Worm (Caenorhabditis elegans) whole organism, L2 larva: ENCODE results near the gene F49F1.5.

Source experiments
- ama-1 ChIP-seq: fragments of 150-350 bp; optimal IDR thresholded peaks from 2 replicates; lab custom pipeline; 2018; ENCODE audit warnings: inconsistent platforms
- blmp-1 ChIP-seq: sonication (generic microtip); optimal IDR thresholded peaks from 2 replicates; lab custom pipeline; 2017; ENCODE audit warnings: missing genetic modification characterization, mild to moderate bottlenecking, missing compliant biosample characterization, antibody characterized with exemption, moderate library complexity; ENCODE audit not compliant: insufficient read depth
- gmeb-1 ChIP-seq: fragments of 150-350 bp; optimal IDR thresholded peaks from 2 replicates; lab custom pipeline; 2014; ENCODE audit warnings: missing biosample characterization, missing genetic modification characterization
- lsy-2 ChIP-seq, 2 experiments: fragments of 150-350 bp in 1 of 2; sonication (generic microtip) in 1 of 2; optimal IDR thresholded peaks; 2 replicates each; lab custom pipeline; 2014 to 2017; ENCODE audit warnings: missing biosample characterization in 2 of 2, missing genetic modification characterization in 2 of 2
- nhr-11 ChIP-seq: fragments of 150-350 bp; optimal IDR thresholded peaks from 2 replicates; lab custom pipeline; 2014; ENCODE audit warnings: missing biosample characterization, missing genetic modification characterization
- nhr-129 ChIP-seq: fragments of 150-350 bp; optimal IDR thresholded peaks from 2 replicates; lab custom pipeline; 2014; ENCODE audit warnings: missing biosample characterization, missing genetic modification characterization
- nhr-23 ChIP-seq: fragments of 150-350 bp; optimal IDR thresholded peaks from 2 replicates; lab custom pipeline; 2014; ENCODE audit warnings: missing biosample characterization, missing genetic modification reagents, missing genetic modification characterization
- nhr-237 ChIP-seq: fragments of 150-350 bp; optimal IDR thresholded peaks from 2 replicates; lab custom pipeline; 2014; ENCODE audit warnings: missing biosample characterization, missing genetic modification characterization
- nhr-6 ChIP-seq: fragments of 150-350 bp; optimal IDR thresholded peaks from 2 replicates; lab custom pipeline; 2014; ENCODE audit warnings: missing biosample characterization, missing genetic modification characterization
- snpc-4 ChIP-seq: fragments of 150-350 bp; optimal IDR thresholded peaks from 2 replicates; lab custom pipeline; 2014; ENCODE audit warnings: missing biosample characterization, missing genetic modification characterization
- zag-1 ChIP-seq: fragments of 150-350 bp; optimal IDR thresholded peaks from 2 replicates; lab custom pipeline; 2014; ENCODE audit warnings: missing biosample characterization, missing genetic modification characterization

- TF ChIP-seq snpc-4 (tag; lab: Kevin White, UChicago) (no peak), nhr-11 (tag; lab: Kevin White, UChicago) (no peak), lsy-2 (tag; optimal IDR thresholded peaks at IDR 0.05; lab: Kevin White, UChicago) (no peak), gmeb-1 (tag; lab: Kevin White, UChicago) (no peak), nhr-6 (tag; lab: Kevin White, UChicago) (no peak), nhr-129 (tag; lab: Kevin White, UChicago) (no peak), nhr-237 (tag; lab: Kevin White, UChicago) (no peak), zag-1 (tag; lab: Kevin White, UChicago) (no peak), nhr-23 (no peak), blmp-1 (no peak), ama-1 (lab: Kevin White, UChicago) (no peak)
Observed at ce11 chrIV:4121055-4121454, 840 bp upstream of the F49F1.5 start.
